Worm (Caenorhabditis elegans) whole organism, young adult: Measurements from ENCODE around the gene srr-10.

Source experiments
- B0035.1 ChIP-seq: sonication (generic microtip); optimal IDR thresholded peaks from 2 replicates; lab custom pipeline; 2016; ENCODE audit warnings: missing genetic modification characterization, mild to moderate bottlenecking, missing compliant biosample characterization, missing genotype, missing genetic modification reagents
- C06A6.2 ChIP-seq: fragments of 200-800 bp; sonication (Bioruptor generic); conservative IDR thresholded peaks from 2 replicates; pipeline ENCODE4 v1.3.6; 2022; ENCODE audit warnings: missing genetic modification characterization, missing compliant biosample characterization
- F33H1.4 ChIP-seq: fragments of 200-800 bp; sonication (Bioruptor generic); IDR thresholded peaks from 2 replicates; pipeline ENCODE4 v1.3.6; 2022; ENCODE audit warnings: missing genetic modification reagents, missing genetic modification characterization, missing compliant biosample characterization
- F57C9.4 ChIP-seq: sonication (generic microtip); optimal IDR thresholded peaks from 2 replicates; lab custom pipeline; 2017; ENCODE audit warnings: mild to moderate bottlenecking, missing genetic modification characterization, missing compliant biosample characterization
- T07F8.4 ChIP-seq: sonication (generic microtip); optimal IDR thresholded peaks from 2 replicates; lab custom pipeline; 2016; ENCODE audit warnings: mild to moderate bottlenecking, missing genetic modification characterization, moderate library complexity, missing compliant biosample characterization
- Y53G8AR.9 ChIP-seq: fragments of 200-800 bp; sonication (Bioruptor generic); conservative IDR thresholded peaks from 2 replicates; pipeline ENCODE4 v1.3.6; 2022; ENCODE audit warnings: missing genetic modification reagents, missing genetic modification characterization, missing compliant biosample characterization
- cebp-1 ChIP-seq, 2 experiments: fragments of 200-800 bp in 1 of 2; sonication (Bioruptor generic) in 1 of 2; sonication (generic microtip) in 1 of 2; IDR thresholded peaks in 1 of 2; optimal IDR thresholded peaks in 1 of 2; 2 replicates each; pipeline versions ENCODE4 v1.3.6 to Lab custom; 2017 to 2022; ENCODE audit warnings: missing compliant biosample characterization in 2 of 2, missing genetic modification characterization in 2 of 2, mild to moderate bottlenecking in 1 of 2, missing genetic modification reagents in 1 of 2, moderate library complexity in 1 of 2
- ceh-58 ChIP-seq: fragments of 200-800 bp; sonication (Bioruptor generic); IDR thresholded peaks from 2 replicates; pipeline ENCODE4 v1.3.6; 2022; ENCODE audit warnings: missing genetic modification characterization, missing compliant biosample characterization
- die-1 ChIP-seq: sonication (generic microtip); optimal IDR thresholded peaks from 2 replicates; lab custom pipeline; 2016; ENCODE audit warnings: missing genotype, mild to moderate bottlenecking, missing genetic modification characterization, missing compliant biosample characterization
- egl-44 ChIP-seq: fragments of 200-800 bp; sonication (Bioruptor generic); IDR thresholded peaks from 2 replicates; pipeline ENCODE4 v1.3.6; 2022; ENCODE audit warnings: missing genetic modification reagents, missing genetic modification characterization, missing compliant biosample characterization
- ets-4 ChIP-seq: fragments of 200-800 bp; sonication (Bioruptor generic); optimal IDR thresholded peaks from 2 replicates; lab custom pipeline; 2018; ENCODE audit warnings: mild to moderate bottlenecking, missing genetic modification characterization, missing compliant biosample characterization
- gei-17 ChIP-seq: fragments of 200-800 bp; sonication (Bioruptor generic); optimal IDR thresholded peaks from 2 replicates; lab custom pipeline; 2018; ENCODE audit warnings: mild to moderate bottlenecking, missing genetic modification characterization, missing compliant biosample characterization
- hmg-1.2 ChIP-seq: fragments of 200-800 bp; sonication (Bioruptor generic); IDR thresholded peaks from 2 replicates; pipeline ENCODE4 v1.3.6; 2022; ENCODE audit warnings: missing genetic modification reagents, missing genetic modification characterization, missing compliant biosample characterization
- hmg-20 ChIP-seq: fragments of 200-800 bp; sonication (Bioruptor generic); IDR thresholded peaks from 2 replicates; pipeline ENCODE4 v1.3.6; 2022; ENCODE audit warnings: missing genetic modification reagents, missing genetic modification characterization, missing compliant biosample characterization
- let-607 ChIP-seq, 2 experiments: fragments of 200-800 bp in 1 of 2; sonication (Bioruptor generic) in 1 of 2; sonication (generic microtip) in 1 of 2; optimal IDR thresholded peaks; 2 replicates each; lab custom pipeline; 2016 to 2018; ENCODE audit warnings: mild to moderate bottlenecking in 2 of 2, missing compliant biosample characterization in 2 of 2, missing genetic modification characterization in 2 of 2, moderate library complexity in 2 of 2, missing genotype in 1 of 2
- lin-35 ChIP-seq, 3 experiments: fragments of 150-350 bp in 2 of 3; sonication (generic microtip) in 1 of 3; optimal IDR thresholded peaks; 2 replicates each; lab custom pipeline; 2014 to 2018; ENCODE audit warnings: missing biosample characterization in 3 of 3, missing genetic modification characterization in 3 of 3, missing genetic modification reagents in 3 of 3
- lin-54 ChIP-seq: fragments of 200-800 bp; sonication (Bioruptor generic); optimal IDR thresholded peaks from 2 replicates; lab custom pipeline; 2018; ENCODE audit warnings: mild to moderate bottlenecking, missing genetic modification characterization, missing compliant biosample characterization
- lsl-1 ChIP-seq: fragments of 200-800 bp; sonication (Bioruptor generic); optimal IDR thresholded peaks from 2 replicates; lab custom pipeline; 2018; ENCODE audit warnings: mild to moderate bottlenecking, missing genetic modification characterization, moderate library complexity, missing compliant biosample characterization
- madf-8 ChIP-seq: fragments of 200-800 bp; sonication (Bioruptor generic); conservative IDR thresholded peaks from 2 replicates; pipeline ENCODE4 v1.3.6; 2022; ENCODE audit warnings: missing genetic modification reagents, missing genetic modification characterization, missing compliant biosample characterization
- mcd-1 ChIP-seq: fragments of 200-800 bp; sonication (Bioruptor generic); IDR thresholded peaks from 2 replicates; pipeline ENCODE4 v1.3.6; 2022; ENCODE audit warnings: missing genetic modification reagents, missing genetic modification characterization, missing compliant biosample characterization
- nhr-120 ChIP-seq: fragments of 200-800 bp; sonication (Bioruptor generic); IDR thresholded peaks from 2 replicates; pipeline ENCODE4 v1.3.6; 2022; ENCODE audit warnings: missing genetic modification characterization, missing compliant biosample characterization
- nhr-80 ChIP-seq: sonication (generic microtip); optimal IDR thresholded peaks from 2 replicates; lab custom pipeline; 2016; ENCODE audit warnings: missing genetic modification characterization, missing compliant biosample characterization
- pbrm-1 ChIP-seq: fragments of 200-800 bp; sonication (Bioruptor generic); IDR thresholded peaks from 2 replicates; pipeline ENCODE4 v1.3.6; 2022; ENCODE audit warnings: missing genetic modification reagents, missing genetic modification characterization, missing compliant biosample characterization
- pha-4 ChIP-seq: fragments of 150-350 bp; sonication (generic microtip); optimal IDR thresholded peaks from 2 replicates; lab custom pipeline; 2014; ENCODE audit warnings: missing biosample characterization, missing genetic modification reagents, missing genetic modification characterization
- sdz-38 ChIP-seq: sonication (generic microtip); optimal IDR thresholded peaks from 2 replicates; lab custom pipeline; 2016; ENCODE audit warnings: missing genotype, missing genetic modification characterization, missing compliant biosample characterization
- snpc-3.4 ChIP-seq: sonication (generic microtip); optimal IDR thresholded peaks from 2 replicates; lab custom pipeline; 2017; ENCODE audit warnings: missing genetic modification characterization, mild to moderate bottlenecking, missing compliant biosample characterization, antibody characterized with exemption, moderate library complexity, missing genotype, missing genetic modification reagents
- snpc-4 ChIP-seq, 5 experiments: fragments of 150-350 bp in 1 of 5; sonication (generic microtip) in 4 of 5; optimal IDR thresholded peaks; 2 replicates each; lab custom pipeline; 2014 to 2018; ENCODE audit warnings: missing genetic modification characterization in 5 of 5, missing biosample characterization in 3 of 5, antibody characterized with exemption in 2 of 5, mild to moderate bottlenecking in 2 of 5, missing compliant biosample characterization in 2 of 5, missing genotype in 2 of 5, moderate library complexity in 2 of 5, missing genetic modification reagents in 1 of 5
- tbx-9 ChIP-seq: sonication (generic microtip); optimal IDR thresholded peaks from 2 replicates; lab custom pipeline; 2016; ENCODE audit warnings: borderline replicate concordance, missing genetic modification characterization, inconsistent platforms, missing compliant biosample characterization
- xnd-1 ChIP-seq: sonication (generic microtip); optimal IDR thresholded peaks from 2 replicates; lab custom pipeline; 2016; ENCODE audit warnings: missing genotype, missing genetic modification reagents, missing genetic modification characterization, missing compliant biosample characterization
- ztf-18 ChIP-seq: sonication (generic microtip); optimal IDR thresholded peaks from 2 replicates; lab custom pipeline; 2016; ENCODE audit warnings: missing genotype, mild to moderate bottlenecking, missing genetic modification characterization, missing compliant biosample characterization
- ztf-22 ChIP-seq: fragments of 200-800 bp; sonication (Bioruptor generic); optimal IDR thresholded peaks from 2 replicates; lab custom pipeline; 2018; ENCODE audit warnings: mild to moderate bottlenecking, missing genetic modification characterization, moderate library complexity, missing compliant biosample characterization
- ztf-26 ChIP-seq: sonication (generic microtip); optimal IDR thresholded peaks from 2 replicates; lab custom pipeline; 2017; ENCODE audit warnings: missing genetic modification characterization, missing compliant biosample characterization
- ztf-3 ChIP-seq: fragments of 200-800 bp; sonication (Bioruptor generic); optimal IDR thresholded peaks from 2 replicates; lab custom pipeline; 2018; ENCODE audit warnings: mild to moderate bottlenecking, missing genetic modification characterization, missing compliant biosample characterization

srr-10 gene

DNA sequence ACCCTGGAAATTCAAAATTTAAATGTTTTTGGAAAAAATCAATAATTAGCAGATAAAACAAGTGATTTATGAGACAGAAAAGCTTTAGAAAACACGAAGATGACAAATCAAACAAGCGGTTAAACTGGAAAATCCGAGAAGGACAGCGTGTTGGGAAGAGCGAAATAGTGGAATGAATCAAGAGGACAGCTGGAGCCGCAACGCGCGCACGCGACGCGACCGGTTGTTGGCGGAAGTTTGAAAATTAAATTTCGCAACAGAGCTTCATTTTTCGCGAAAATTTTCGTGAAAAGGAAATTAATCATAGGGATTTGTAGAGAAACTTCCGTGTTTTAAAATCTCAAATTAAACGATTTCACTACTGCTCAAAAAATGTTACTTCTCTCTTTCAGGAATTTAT, 510 bp upstream of the srr-10 start, which contains the start of gene clic-1 (continued):
- TF ChIP-seq sdz-38 (tag; lab: Kevin White, UChicago) (no peak), F33H1.4 (GFP tag; lab: Robert Waterston, UW) (peak; percentile 14; the same call in 1 of the 2 replicates), F57C9.4 (tag; lab: Kevin White, UChicago) (no peak), ets-4 (GFP tag; lab: Kevin White, UChicago) (no peak), cebp-1 (GFP tag; IDR thresholded peaks at IDR 0.05; lab: Robert Waterston, UW) (peak; percentile 69), cebp-1 (tag; optimal IDR thresholded peaks at IDR 0.05; lab: Kevin White, UChicago) (peak; percentile 94), ztf-3 (GFP tag; lab: Kevin White, UChicago) (no peak), lin-35 (GFP tag; optimal IDR thresholded peaks at IDR 0.05; lab: Kevin White, UChicago) (peak in 1 of 3 experiments; percentile 86), die-1 (tag; lab: Kevin White, UChicago) (no peak), gei-17 (GFP tag; lab: Kevin White, UChicago) (no peak), mcd-1 (GFP tag; lab: Robert Waterston, UW) (0 out of 2 replicates have a peak, but pooled peaks have one; percentile 32), pbrm-1 (GFP tag; lab: Robert Waterston, UW) (no peak), T07F8.4 (no peak), nhr-80 (tag; lab: Kevin White, UChicago) (no peak), lin-54 (GFP tag; lab: Kevin White, UChicago) (peak; percentile 91), ztf-26 (no peak), hmg-1.2 (GFP tag; lab: Robert Waterston, UW) (peak; percentile 14; the same call in 1 of the 2 replicates)

DNA sequence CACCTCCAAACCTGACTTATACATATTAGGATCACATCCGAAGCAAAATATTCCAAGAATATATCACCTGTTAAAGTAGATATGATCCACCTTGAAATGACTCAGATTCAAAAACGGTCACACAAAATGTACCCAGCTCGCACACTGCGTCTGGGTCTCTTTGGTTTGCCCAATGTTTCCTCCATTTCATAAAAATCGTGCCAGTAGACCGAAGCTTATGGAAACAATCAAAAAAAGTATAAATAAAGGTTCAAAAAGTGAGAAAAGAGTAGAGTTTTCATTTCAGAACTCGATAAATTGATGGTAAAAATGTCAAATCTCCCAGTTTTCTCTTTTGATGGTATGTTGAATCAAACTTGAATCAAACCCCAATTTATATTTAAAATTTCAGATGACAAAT, 2.3 kb downstream of the srr-10 start, which contains the start of gene srr-9:
srr-9 (plus strand) TSS at position 301 of the 400 bp plus-strand sequence.
- TF ChIP-seq hmg-1.2 (GFP tag; lab: Robert Waterston, UW) (0 out of 2 replicates have a peak, but pooled peaks have one; percentile 10), B0035.1 (tag; lab: Kevin White, UChicago) (no peak), tbx-9 (tag; lab: Kevin White, UChicago) (no peak)
- TF ChIP-seq, all 124 proteins: peak for 1

DNA sequence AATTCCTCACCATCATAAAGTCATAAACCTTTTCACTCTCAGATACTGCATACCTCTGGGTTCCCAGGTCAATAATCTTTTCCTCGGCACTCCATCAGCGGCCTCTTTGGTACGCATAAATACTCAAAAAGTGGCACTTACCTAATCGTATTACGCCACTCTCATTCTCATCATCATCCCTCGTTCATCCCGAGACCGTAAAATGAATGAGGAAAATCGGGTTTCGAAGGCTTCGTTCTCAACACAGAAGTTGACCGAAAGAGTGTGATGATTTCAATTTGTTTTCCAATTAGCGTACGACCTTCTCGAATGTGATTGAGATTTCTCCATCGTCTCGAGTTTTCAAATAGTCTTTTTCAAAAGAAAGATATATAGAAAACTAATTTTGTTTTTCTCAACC, 4.5 kb downstream of the srr-10 start:
- TF ChIP-seq xnd-1 (no peak), ceh-58 (GFP tag; lab: Robert Waterston, UW) (no peak), egl-44 (GFP tag; lab: Robert Waterston, UW) (no peak), cebp-1 (GFP tag; IDR thresholded peaks at IDR 0.05; lab: Robert Waterston, UW) (no peak), cebp-1 (tag; optimal IDR thresholded peaks at IDR 0.05; lab: Kevin White, UChicago) (no peak), Y53G8AR.9 (GFP tag; lab: Robert Waterston, UW) (no peak)

DNA sequence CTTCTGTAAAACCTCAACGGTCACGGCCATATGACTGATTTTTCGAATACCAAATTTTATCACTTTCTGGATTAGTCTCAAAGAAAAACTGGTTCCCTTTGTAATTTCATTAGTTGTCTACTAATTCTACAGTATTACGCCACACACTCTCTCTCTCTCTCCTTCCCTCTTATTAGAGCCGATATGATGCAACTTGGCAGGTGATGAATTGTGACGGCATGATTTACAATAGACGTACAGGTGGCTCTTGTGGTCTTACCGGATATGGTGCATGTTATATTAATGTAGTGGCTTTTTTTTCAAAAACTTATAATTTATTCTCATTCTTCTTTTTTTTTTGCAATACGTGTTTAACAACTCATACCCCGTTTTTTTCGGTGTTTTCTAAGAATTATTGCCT, 6.5 kb downstream of the srr-10 start:
- TF ChIP-seq hmg-20 (no peak), C06A6.2 (GFP tag; lab: Robert Waterston, UW) (no peak)

DNA sequence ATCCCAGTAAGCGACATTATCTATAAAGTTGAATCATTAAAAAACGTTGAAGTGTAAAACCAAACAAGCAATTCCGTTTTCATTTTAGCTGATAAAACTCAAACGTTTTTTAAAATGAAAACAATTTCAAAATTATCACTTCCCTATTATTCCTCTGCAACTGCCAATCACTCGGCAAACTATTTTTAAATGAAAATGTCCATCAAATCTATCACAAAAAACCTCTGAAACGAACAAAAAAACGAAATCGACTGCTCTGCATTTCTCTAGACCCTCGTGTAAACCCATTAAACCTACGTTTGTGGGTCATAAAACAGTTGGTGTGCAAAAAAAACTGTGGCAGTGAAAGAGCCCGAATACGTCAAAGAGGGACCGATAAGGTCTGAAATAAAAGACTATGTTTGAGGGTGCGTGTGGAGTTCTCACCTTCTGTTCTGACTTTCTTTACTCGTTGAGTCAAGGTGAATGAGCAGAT, 7.1 kb downstream of the srr-10 start, which contains the start of gene fbxl-5:
fbxl-5 (plus strand) TSS at position 425 of the 475 bp plus-strand sequence.
- TF ChIP-seq madf-8 (GFP tag; lab: Robert Waterston, UW): no peak
- no peak for TF ChIP-seq pha-4 (tag; lab: Kevin White, UChicago)
- TF ChIP-seq lsl-1 (GFP tag; lab: Kevin White, UChicago): no peak
- peak; percentile 27 for TF ChIP-seq ztf-22
- TF ChIP-seq nhr-80 (tag; lab: Kevin White, UChicago): peak; percentile 78
- TF ChIP-seq ztf-18 (tag; lab: Kevin White, UChicago): no peak
- peak; percentile 33 to 60 for TF ChIP-seq let-607 (tag; optimal IDR thresholded peaks at IDR 0.05; lab: Kevin White, UChicago)
- TF ChIP-seq hmg-1.2 (GFP tag; lab: Robert Waterston, UW): no peak
- TF ChIP-seq egl-44 (GFP tag; lab: Robert Waterston, UW): no peak
- TF ChIP-seq snpc-3.4: no peak
- no peak for TF ChIP-seq snpc-4 (GFP tag; optimal IDR thresholded peaks at IDR 0.05; lab: Kevin White, UChicago)
- no peak for TF ChIP-seq snpc-4 (tag; optimal IDR thresholded peaks at IDR 0.05; lab: Kevin White, UChicago)
- TF ChIP-seq cebp-1 (GFP tag; IDR thresholded peaks at IDR 0.05; lab: Robert Waterston, UW): no peak
- peak; percentile 36 for TF ChIP-seq cebp-1 (tag; optimal IDR thresholded peaks at IDR 0.05; lab: Kevin White, UChicago)
- TF ChIP-seq nhr-120: no peak
